Fruit fly (Drosophila melanogaster) whole organism, embryonic: Measurements from ENCODE around the gene Etl1.
A peak's percentile ranks its signal among the peaks of the same experiment; 100 is the strongest.

ENCODE experiments used
- Adf1 ChIP-seq: fragments of 200-800 bp; sonication (Bioruptor generic); IDR thresholded peaks from 2 replicates; pipeline ENCODE4 v1.3.6; 2022; ENCODE audit warnings: missing biosample characterization, missing genetic modification characterization
- Atf3 ChIP-seq: fragments of 200-800 bp; sonication (Bioruptor generic); optimal IDR thresholded peaks from 3 replicates; lab custom pipeline; 2016; ENCODE audit warnings: missing biosample characterization, missing genetic modification characterization
- B-H1 ChIP-seq: fragments of 200-800 bp; sonication (Bioruptor generic); IDR thresholded peaks from 3 replicates; pipeline ENCODE4 v1.3.6; 2022; ENCODE audit warnings: missing biosample characterization, missing genetic modification characterization
- CG10462 ChIP-seq: fragments of 200-800 bp; sonication (Bioruptor generic); optimal IDR thresholded peaks from 2 replicates; lab custom pipeline; 2016; ENCODE audit warnings: missing biosample characterization, missing genetic modification characterization
- CG11247 ChIP-seq: fragments of 200-800 bp; sonication (Bioruptor generic); IDR thresholded peaks from 2 replicates; pipeline ENCODE4 v1.3.6; 2022; ENCODE audit warnings: missing biosample characterization, missing genetic modification characterization
- CG12219 ChIP-seq: fragments of 200-800 bp; sonication (Bioruptor generic); optimal IDR thresholded peaks from 3 replicates; lab custom pipeline; 2018; ENCODE audit warnings: missing biosample characterization, mild to moderate bottlenecking, missing genetic modification characterization
- CG12769 ChIP-seq: fragments of 200-800 bp; sonication (Bioruptor generic); optimal IDR thresholded peaks from 2 replicates; lab custom pipeline; 2019; ENCODE audit warnings: missing biosample characterization, mild to moderate bottlenecking, missing genetic modification characterization, moderate library complexity
- CG12942 ChIP-seq: fragments of 200-800 bp; sonication (Bioruptor generic); optimal IDR thresholded peaks from 3 replicates; lab custom pipeline; 2016; ENCODE audit warnings: missing biosample characterization, missing genetic modification characterization
- CG13123 ChIP-seq: fragments of 200-800 bp; sonication (Bioruptor generic); optimal IDR thresholded peaks from 2 replicates; lab custom pipeline; 2016; ENCODE audit warnings: missing biosample characterization, missing genetic modification characterization
- CG16815 ChIP-seq: fragments of 200-800 bp; sonication (Bioruptor generic); optimal IDR thresholded peaks from 3 replicates; lab custom pipeline; 2017; ENCODE audit warnings: missing biosample characterization, mild to moderate bottlenecking, missing genetic modification characterization
- CG17385 ChIP-seq: fragments of 200-800 bp; sonication (Bioruptor generic); optimal IDR thresholded peaks from 3 replicates; lab custom pipeline; 2018; ENCODE audit warnings: missing biosample characterization, mild to moderate bottlenecking, missing genetic modification characterization
- CG18619 ChIP-seq: fragments of 200-800 bp; sonication (Bioruptor generic); optimal IDR thresholded peaks from 3 replicates; lab custom pipeline; 2017; ENCODE audit warnings: missing biosample characterization, mild to moderate bottlenecking, missing genetic modification characterization
- CG33213 ChIP-seq: fragments of 200-800 bp; sonication (Bioruptor generic); optimal IDR thresholded peaks from 3 replicates; lab custom pipeline; 2016; ENCODE audit warnings: missing biosample characterization, missing genetic modification characterization
- CG34224 ChIP-seq: fragments of 200-800 bp; sonication (Bioruptor generic); IDR thresholded peaks from 3 replicates; pipeline ENCODE4 v1.3.6; 2022; ENCODE audit warnings: missing biosample characterization, missing genetic modification characterization; ENCODE audit not compliant: partially characterized antibody
- CG3726 ChIP-seq: fragments of 200-800 bp; sonication (Bioruptor generic); IDR thresholded peaks from 3 replicates; pipeline ENCODE4, ENCODE4 v1.3.6; 2022; ENCODE audit warnings: missing biosample characterization, missing genetic modification characterization
- CG6272 ChIP-seq: fragments of 200-800 bp; sonication (Bioruptor generic); IDR thresholded peaks from 2 replicates; pipeline ENCODE4 v1.3.6; 2022; ENCODE audit warnings: missing biosample characterization, missing genetic modification characterization
- CG6654 ChIP-seq: fragments of 200-800 bp; sonication (Bioruptor generic); optimal IDR thresholded peaks from 2 replicates; lab custom pipeline; 2017; ENCODE audit warnings: missing biosample characterization, mild to moderate bottlenecking, missing genetic modification characterization
- CG6791 ChIP-seq: fragments of 200-800 bp; sonication (Bioruptor generic); IDR thresholded peaks from 3 replicates; pipeline ENCODE4 v1.3.6; 2022; ENCODE audit warnings: missing biosample characterization, missing genetic modification characterization; ENCODE audit not compliant: partially characterized antibody
- CG9727 ChIP-seq: fragments of 200-800 bp; sonication (Bioruptor generic); optimal IDR thresholded peaks from 3 replicates; lab custom pipeline; 2017; ENCODE audit warnings: missing biosample characterization, mild to moderate bottlenecking, missing genetic modification characterization
- CG9932 ChIP-seq: fragments of 200-800 bp; sonication (Bioruptor generic); IDR thresholded peaks from 2 replicates; pipeline ENCODE4 v1.3.6; 2022; ENCODE audit warnings: missing biosample characterization, missing genetic modification characterization
- CrebB ChIP-seq: fragments of 200-800 bp; sonication (Bioruptor generic); optimal IDR thresholded peaks from 3 replicates; lab custom pipeline; 2018; ENCODE audit warnings: missing biosample characterization, mild to moderate bottlenecking, missing genetic modification characterization
- Dek ChIP-seq: fragments of 200-800 bp; sonication (Bioruptor generic); optimal IDR thresholded peaks from 3 replicates; lab custom pipeline; 2019; ENCODE audit warnings: missing biosample characterization, mild to moderate bottlenecking, missing genetic modification characterization, moderate library complexity
- Hand ChIP-seq: fragments of 200-800 bp; sonication (Bioruptor generic); optimal IDR thresholded peaks from 2 replicates; lab custom pipeline; 2017; ENCODE audit warnings: mild to moderate bottlenecking, missing biosample characterization, missing genetic modification reagents, missing genetic modification characterization
- Hey ChIP-seq: fragments of 200-800 bp; sonication (Bioruptor generic); optimal IDR thresholded peaks from 3 replicates; lab custom pipeline; 2018; ENCODE audit warnings: missing biosample characterization, mild to moderate bottlenecking, missing genetic modification characterization
- Hmx ChIP-seq: fragments of 200-800 bp; sonication (Bioruptor generic); optimal IDR thresholded peaks from 2 replicates; lab custom pipeline; 2016; ENCODE audit warnings: missing biosample characterization, missing genetic modification characterization
- Hr3 ChIP-seq: fragments of 200-800 bp; sonication (Bioruptor generic); optimal IDR thresholded peaks from 3 replicates; lab custom pipeline; 2016; ENCODE audit warnings: missing biosample characterization, missing genetic modification characterization
- Jarid2 ChIP-seq: fragments of 200-800 bp; sonication (Bioruptor generic); optimal IDR thresholded peaks from 3 replicates; lab custom pipeline; 2017; ENCODE audit warnings: mild to moderate bottlenecking, missing biosample characterization, missing genetic modification reagents, missing genetic modification characterization
- NfI ChIP-seq: fragments of 200-800 bp; sonication (Bioruptor generic); optimal IDR thresholded peaks from 3 replicates; lab custom pipeline; 2018; ENCODE audit warnings: missing biosample characterization, mild to moderate bottlenecking, missing genetic modification characterization, moderate library complexity
- Opbp ChIP-seq: fragments of 200-800 bp; sonication (Bioruptor generic); IDR thresholded peaks from 3 replicates; pipeline ENCODE4 v1.3.6; 2022; ENCODE audit warnings: missing biosample characterization, missing genetic modification characterization; ENCODE audit not compliant: partially characterized antibody
- Sox100B ChIP-seq: fragments of 200-800 bp; sonication (Bioruptor generic); optimal IDR thresholded peaks from 3 replicates; lab custom pipeline; 2018; ENCODE audit warnings: missing biosample characterization, mild to moderate bottlenecking, missing genetic modification characterization
- Sox102F ChIP-seq: fragments of 200-800 bp; sonication (Bioruptor generic); optimal IDR thresholded peaks from 2 replicates; lab custom pipeline; 2018; ENCODE audit warnings: missing biosample characterization, mild to moderate bottlenecking, missing genetic modification characterization, moderate library complexity
- Ssrp ChIP-seq: fragments of 200-800 bp; sonication (Bioruptor generic); optimal IDR thresholded peaks from 2 replicates; lab custom pipeline; 2018; ENCODE audit warnings: missing biosample characterization, mild to moderate bottlenecking, missing genetic modification characterization, moderate library complexity
- TFAM ChIP-seq: fragments of 200-800 bp; sonication (Bioruptor generic); optimal IDR thresholded peaks from 2 replicates; lab custom pipeline; 2017; ENCODE audit warnings: missing biosample characterization, missing genetic modification characterization, inconsistent platforms
- YL-1 ChIP-seq: fragments of 200-800 bp; sonication (Bioruptor generic); optimal IDR thresholded peaks from 3 replicates; lab custom pipeline; 2017; ENCODE audit warnings: missing biosample characterization, mild to moderate bottlenecking, missing genetic modification characterization
- cato ChIP-seq: fragments of 200-800 bp; sonication (Bioruptor generic); optimal IDR thresholded peaks from 2 replicates; lab custom pipeline; 2016; ENCODE audit warnings: missing biosample characterization, missing genetic modification characterization, borderline replicate concordance
- crol ChIP-seq: fragments of 200-800 bp; sonication (Bioruptor generic); IDR thresholded peaks from 2 replicates; pipeline ENCODE4 v1.3.6; 2022; ENCODE audit warnings: missing biosample characterization, missing genetic modification characterization
- da ChIP-seq: fragments of 200-800 bp; sonication (Bioruptor generic); optimal IDR thresholded peaks from 2 replicates; lab custom pipeline; 2016; ENCODE audit warnings: missing biosample characterization, missing genetic modification characterization
- emc ChIP-seq: fragments of 200-800 bp; sonication (Bioruptor generic); optimal IDR thresholded peaks from 2 replicates; lab custom pipeline; 2016; ENCODE audit warnings: missing biosample characterization, missing genetic modification characterization
- en ChIP-seq: fragments of 200-800 bp; sonication (Bioruptor generic); optimal IDR thresholded peaks from 2 replicates; lab custom pipeline; 2016; ENCODE audit warnings: missing biosample characterization, missing genetic modification characterization
- gfzf ChIP-seq: fragments of 200-800 bp; sonication (Bioruptor generic); optimal IDR thresholded peaks from 2 replicates; lab custom pipeline; 2016; ENCODE audit warnings: missing biosample characterization, mild to moderate bottlenecking, missing genetic modification characterization, moderate library complexity
- gro ChIP-seq: fragments of 200-800 bp; sonication (Bioruptor generic); optimal IDR thresholded peaks from 2 replicates; lab custom pipeline; 2016; ENCODE audit warnings: missing biosample characterization, missing genetic modification characterization
- gsb-n ChIP-seq: fragments of 200-800 bp; sonication (Bioruptor generic); optimal IDR thresholded peaks from 3 replicates; lab custom pipeline; 2018; ENCODE audit warnings: missing biosample characterization, mild to moderate bottlenecking, missing genetic modification characterization
- ind ChIP-seq: fragments of 200-800 bp; sonication (Bioruptor generic); optimal IDR thresholded peaks from 3 replicates; lab custom pipeline; 2016; ENCODE audit warnings: missing biosample characterization, missing genetic modification characterization
- jigr1 ChIP-seq: fragments of 200-800 bp; sonication (Bioruptor generic); IDR thresholded peaks from 3 replicates; pipeline ENCODE4 v1.3.6; 2022; ENCODE audit warnings: missing biosample characterization, missing genetic modification characterization
- mam ChIP-seq: fragments of 200-800 bp; sonication (Bioruptor generic); optimal IDR thresholded peaks from 3 replicates; lab custom pipeline; 2016; ENCODE audit warnings: missing biosample characterization, missing genetic modification characterization
- pan ChIP-seq, 4 experiments: fragments of >200 bp in 3 of 4; fragments of 200-800 bp in 1 of 4; sonication (Bioruptor generic) in 1 of 4; optimal IDR thresholded peaks in 3 of 4; IDR thresholded peaks in 1 of 4; 2 replicates each; pipeline versions ENCODE4 v1.3.6 to Lab custom; 2017 to 2022; ENCODE audit warnings: missing biosample characterization in 2 of 4, missing genetic modification characterization in 2 of 4, mixed read lengths in 1 of 4
- pita ChIP-seq: fragments of 200-800 bp; sonication (Bioruptor generic); optimal IDR thresholded peaks from 2 replicates; lab custom pipeline; 2017; ENCODE audit warnings: missing biosample characterization, mild to moderate bottlenecking, missing genetic modification characterization
- psq ChIP-seq: fragments of 200-800 bp; sonication (Bioruptor generic); optimal IDR thresholded peaks from 2 replicates; lab custom pipeline; 2017; ENCODE audit warnings: missing biosample characterization, missing genetic modification characterization
- sima ChIP-seq: fragments of 200-800 bp; sonication (Bioruptor generic); optimal IDR thresholded peaks from 2 replicates; lab custom pipeline; 2016; ENCODE audit warnings: missing biosample characterization, missing genetic modification characterization
- tna ChIP-seq: fragments of 200-800 bp; sonication (Bioruptor generic); IDR thresholded peaks from 2 replicates; pipeline ENCODE4 v1.3.6; 2022; ENCODE audit warnings: missing biosample characterization, missing genetic modification characterization; ENCODE audit not compliant: partially characterized antibody

The Etl1 gene

DNA sequence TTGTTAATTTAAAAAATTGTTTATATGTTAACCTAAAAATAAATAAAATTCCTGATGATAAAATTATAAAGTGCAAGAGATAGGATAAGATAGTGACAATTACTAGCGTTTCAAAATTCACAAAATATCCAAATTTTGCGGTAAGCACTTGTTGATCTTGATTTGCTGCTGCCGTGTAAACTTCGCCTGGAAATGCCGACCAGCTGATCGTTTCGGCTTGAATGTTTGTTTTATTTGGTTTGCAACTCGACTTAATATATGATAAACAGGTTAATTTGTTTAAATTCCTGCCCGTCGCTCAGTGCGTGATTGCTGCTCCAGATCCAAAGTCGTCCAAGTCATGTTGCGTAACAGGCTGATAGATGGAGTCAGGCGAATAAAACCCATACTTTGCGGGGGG is 9.0 kb upstream of the Etl1 start, which contains the start of gene CG4592 (continued):
- TF ChIP-seq Hey (tag; lab: Kevin White, UChicago) (no peak), crol (no peak), NfI (peak; percentile 65), Hand (GFP tag; lab: Kevin White, UChicago) (peak; percentile 6), CG13123 (GFP tag; lab: Kevin White, UChicago) (no peak), pan (optimal IDR thresholded peaks at IDR 0.05; lab: Kevin White, UChicago) (no peak), pan (GFP tag; optimal IDR thresholded peaks at IDR 0.05 in 1 of 2, IDR thresholded peaks at IDR 0.05 in 1 of 2) (peak in 1 of 2 experiments; percentile 73), cato (peak; percentile 24), CG12219 (GFP tag; lab: Kevin White, UChicago) (peak; percentile 66), gro (GFP tag; lab: Kevin White, UChicago) (peak; percentile 67), jigr1 (no peak), CrebB (peak; percentile 47), CG9727 (GFP tag; lab: Kevin White, UChicago) (peak; percentile 64), CG18619 (peak; percentile 10), Atf3 (GFP tag; lab: Kevin White, UChicago) (no peak), gfzf (GFP tag; lab: Kevin White, UChicago) (no peak), YL-1 (GFP tag; lab: Kevin White, UChicago) (peak; percentile 19), Ssrp (tag; lab: Kevin White, UChicago) (no peak), da (GFP tag; lab: Kevin White, UChicago) (no peak), CG12942 (peak; percentile 29), B-H1 (GFP tag; lab: Robert Waterston, UW) (peak; percentile 21; the same call in 1 of the 3 replicates), CG6791 (GFP tag; lab: Robert Waterston, UW) (no peak), tna (GFP tag; lab: Robert Waterston, UW) (no peak), CG33213 (GFP tag; lab: Kevin White, UChicago) (peak; percentile 12), Opbp (GFP tag; lab: Robert Waterston, UW) (no peak), Adf1 (GFP tag; lab: Robert Waterston, UW) (peak; percentile 18; the same call in 1 of the 2 replicates), emc (GFP tag; lab: Kevin White, UChicago) (no peak), CG6272 (no peak), Hmx (GFP tag; lab: Kevin White, UChicago) (peak; percentile 25), Sox102F (GFP tag; lab: Kevin White, UChicago) (peak; percentile 61), CG11247 (no peak), CG34224 (0 out of 3 replicates have a peak, but pooled peaks have one; percentile 29), CG6654 (GFP tag; lab: Kevin White, UChicago) (peak; percentile 22), sima (GFP tag; lab: Kevin White, UChicago) (no peak), ind (GFP tag; lab: Kevin White, UChicago) (peak; percentile 27), CG17385 (peak; percentile 57), CG3726 (GFP tag; lab: Robert Waterston, UW) (no peak), pita (GFP tag; lab: Kevin White, UChicago) (peak; percentile 14), gsb-n (tag; lab: Kevin White, UChicago) (no peak), Jarid2 (GFP tag; lab: Kevin White, UChicago) (no peak), Dek (tag; lab: Kevin White, UChicago) (no peak), Hr3 (GFP tag; lab: Kevin White, UChicago) (peak; percentile 34), CG12769 (tag; lab: Kevin White, UChicago) (no peak), Sox100B (no peak), TFAM (GFP tag; lab: Kevin White, UChicago) (no peak), en (no peak), psq (no peak), CG16815 (GFP tag; lab: Kevin White, UChicago) (no peak), CG9932 (GFP tag; lab: Robert Waterston, UW) (peak; percentile 57), mam (GFP tag; lab: Kevin White, UChicago) (peak; percentile 33), CG10462 (no peak)
